Fruit fly (Drosophila melanogaster) whole organism, embryonic: Measurements from ENCODE around the gene msps.

Experiments
- Abd-B ChIP-seq: fragments of 200-800 bp; sonication (Bioruptor generic); optimal IDR thresholded peaks from 2 replicates; lab custom pipeline; 2018; ENCODE audit warnings: missing biosample characterization, mild to moderate bottlenecking, missing genetic modification characterization, moderate library complexity
- CG4328 ChIP-seq: fragments of 200-800 bp; sonication (Bioruptor generic); optimal IDR thresholded peaks from 3 replicates; lab custom pipeline; 2017; ENCODE audit warnings: missing biosample characterization, missing genetic modification reagents, missing genetic modification characterization
- Hr78 ChIP-seq, 2 experiments: fragments of 200-800 bp in 1 of 2; fragments of >200 bp in 1 of 2; sonication (Bioruptor generic) in 1 of 2; optimal IDR thresholded peaks; 2 replicates each; lab custom pipeline; 2017 to 2019; ENCODE audit warnings: missing biosample characterization in 2 of 2, missing genetic modification characterization in 2 of 2, mild to moderate bottlenecking in 1 of 2, moderate library complexity in 1 of 2
- caup ChIP-seq: fragments of 200-800 bp; sonication (Bioruptor generic); optimal IDR thresholded peaks from 3 replicates; lab custom pipeline; 2017; ENCODE audit warnings: missing biosample characterization, mild to moderate bottlenecking, missing genetic modification characterization, moderate library complexity; ENCODE audit not compliant: severe bottlenecking
- crc ChIP-seq: fragments of 200-800 bp; sonication (Bioruptor generic); optimal IDR thresholded peaks from 2 replicates; lab custom pipeline; 2016; ENCODE audit warnings: missing biosample characterization, missing genetic modification characterization
- dan ChIP-seq: fragments of 200-800 bp; sonication (Bioruptor generic); IDR thresholded peaks from 2 replicates; pipeline ENCODE4 v1.3.6; 2022; ENCODE audit warnings: missing biosample characterization, missing genetic modification characterization
- prd ChIP-seq, 3 experiments: fragments of >200 bp in 2 of 3; fragments of 200-800 bp in 1 of 3; sonication (Bioruptor generic) in 1 of 3; optimal IDR thresholded peaks in 2 of 3; IDR thresholded peaks in 1 of 3; 2 replicates in 2 of 3; 3 replicates in 1 of 3; pipeline versions ENCODE4 v1.3.6 to Lab custom; 2017 to 2022; ENCODE audit warnings: missing biosample characterization in 1 of 3, missing genetic modification characterization in 1 of 3
- tx ChIP-seq: fragments of 200-800 bp; sonication (Bioruptor generic); optimal IDR thresholded peaks from 2 replicates; lab custom pipeline; 2016; ENCODE audit warnings: missing biosample characterization, missing genetic modification characterization

DNA sequence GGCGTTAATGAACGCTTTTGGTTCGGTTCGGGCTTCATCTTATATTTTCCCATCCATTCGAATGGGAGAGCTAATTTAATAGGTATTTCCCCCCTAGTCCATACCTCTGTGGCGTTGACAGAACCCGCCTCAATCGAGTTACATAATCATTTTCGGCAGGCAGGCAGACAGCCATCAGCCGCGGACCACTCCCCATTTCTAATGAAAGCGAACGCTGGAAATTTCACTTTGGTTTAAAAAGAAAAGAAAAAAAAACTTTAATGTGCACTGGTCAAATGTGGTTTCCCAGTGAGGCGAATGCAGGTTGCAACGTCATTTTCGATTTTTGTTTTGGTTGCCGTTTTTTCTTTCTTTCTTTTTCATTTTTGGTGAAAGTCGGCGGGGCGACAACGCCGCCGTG, 31.8 kb downstream of the msps start:
- no peak for TF ChIP-seq Hr78 (GFP tag; optimal IDR thresholded peaks at IDR 0.05; lab: Kevin White, UChicago)
- no peak for TF ChIP-seq Abd-B (GFP tag; lab: Kevin White, UChicago)
- TF ChIP-seq dan = no peak
- no peak for TF ChIP-seq tx (GFP tag; lab: Kevin White, UChicago)
- TF ChIP-seq prd (optimal IDR thresholded peaks at IDR 0.05; lab: Kevin White, UChicago) = no peak
- no peak for TF ChIP-seq prd (GFP tag; IDR thresholded peaks at IDR 0.05; lab: Robert Waterston, UW)
- TF ChIP-seq CG4328 (GFP tag; lab: Kevin White, UChicago) = no peak
- TF ChIP-seq caup = no peak
- TF ChIP-seq crc (GFP tag; lab: Kevin White, UChicago) = no peak
